Worm (Caenorhabditis elegans) whole organism, late embryonic: ENCODE measurements around the gene F15D4.5.

Experiments
- ama-1 ChIP-seq: fragments of 150-350 bp; optimal IDR thresholded peaks from 2 replicates; lab custom pipeline; 2014
- nfya-1 ChIP-seq: sonication (generic microtip); optimal IDR thresholded peaks from 2 replicates; lab custom pipeline; 2017; ENCODE audit warnings: missing genetic modification characterization, mild to moderate bottlenecking, missing compliant biosample characterization, antibody characterized with exemption, moderate library complexity
- nhr-11 ChIP-seq: fragments of 150-350 bp; optimal IDR thresholded peaks from 2 replicates; lab custom pipeline; 2014; ENCODE audit warnings: missing biosample characterization, missing genetic modification characterization
- pat-9 ChIP-seq: fragments of 200-800 bp; sonication (Bioruptor generic); optimal IDR thresholded peaks from 2 replicates; lab custom pipeline; 2018; ENCODE audit warnings: mild to moderate bottlenecking, missing genetic modification characterization, moderate library complexity, missing compliant biosample characterization
- pha-4 ChIP-seq: fragments of 150-350 bp; optimal IDR thresholded peaks from 2 replicates; lab custom pipeline; 2018; ENCODE audit warnings: missing biosample characterization, missing genetic modification reagents, missing genetic modification characterization
- syd-9 ChIP-seq: sonication (generic microtip); optimal IDR thresholded peaks from 2 replicates; lab custom pipeline; 2016; ENCODE audit warnings: mild to moderate bottlenecking, missing genetic modification characterization, moderate library complexity, missing compliant biosample characterization
- unc-3 ChIP-seq, 2 experiments: fragments of 200-800 bp in 1 of 2; sonication (Bioruptor generic) in 1 of 2; sonication (generic microtip) in 1 of 2; conservative IDR thresholded peaks in 1 of 2; optimal IDR thresholded peaks in 1 of 2; 2 replicates each; pipeline versions ENCODE4 v1.3.6 to Lab custom; 2016 to 2022; ENCODE audit warnings: missing compliant biosample characterization in 2 of 2, missing genetic modification characterization in 2 of 2, missing genetic modification reagents in 1 of 2

ce11 chrII:13199674-13200215 is 45.4 kb upstream of the F15D4.5 start, which contains the start of gene btf-1:
- TF ChIP-seq ama-1: peak; percentile 81
- peak; percentile 16 for TF ChIP-seq nfya-1 (tag; lab: Kevin White, UChicago)
- no peak for TF ChIP-seq pha-4 (tag; lab: Kevin White, UChicago)
- TF ChIP-seq pat-9 (tag; lab: Kevin White, UChicago): peak; percentile 7
- no peak for TF ChIP-seq nhr-11 (tag; lab: Kevin White, UChicago)
- TF ChIP-seq syd-9 (tag; lab: Kevin White, UChicago): no peak
- TF ChIP-seq unc-3 (GFP tag; conservative IDR thresholded peaks at IDR 0.05; lab: Robert Waterston, UW): no peak
- TF ChIP-seq unc-3 (tag; optimal IDR thresholded peaks at IDR 0.05; lab: Kevin White, UChicago): peak; percentile 73
